Fruit fly (Drosophila melanogaster) whole organism, embryonic: ENCODE data around the gene CG3036.

Experiments
- Ada2b ChIP-seq: fragments of 200-800 bp; sonication (Bioruptor generic); IDR thresholded peaks from 2 replicates; pipeline ENCODE4 v1.3.6; 2022; ENCODE audit warnings: missing biosample characterization, missing genetic modification characterization
- Atf6 ChIP-seq: fragments of 200-800 bp; sonication (Bioruptor generic); IDR thresholded peaks from 2 replicates; pipeline ENCODE4 v1.3.6; 2022; ENCODE audit warnings: missing biosample characterization, missing genetic modification characterization
- CG10366 ChIP-seq: fragments of 200-800 bp; sonication (Bioruptor generic); IDR thresholded peaks from 2 replicates; pipeline ENCODE4 v1.3.6; 2022; ENCODE audit warnings: missing biosample characterization, missing genetic modification characterization
- CG11456 ChIP-seq: fragments of 200-800 bp; sonication (Bioruptor generic); IDR thresholded peaks from 3 replicates; pipeline ENCODE4 v1.3.6; 2022; ENCODE audit warnings: missing biosample characterization, missing genetic modification characterization
- CG11695 ChIP-seq: fragments of 200-800 bp; sonication (Bioruptor generic); IDR thresholded peaks from 3 replicates; pipeline ENCODE4 v1.3.6; 2022; ENCODE audit warnings: missing biosample characterization, missing genetic modification characterization
- CG13123 ChIP-seq: fragments of 200-800 bp; sonication (Bioruptor generic); optimal IDR thresholded peaks from 2 replicates; lab custom pipeline; 2016; ENCODE audit warnings: missing biosample characterization, missing genetic modification characterization
- CG13287 ChIP-seq: fragments of 200-800 bp; sonication (Bioruptor generic); IDR thresholded peaks from 2 replicates; pipeline ENCODE4 v1.3.6; 2022; ENCODE audit warnings: missing biosample characterization, missing genetic modification characterization; ENCODE audit not compliant: partially characterized antibody
- CG13624 ChIP-seq: fragments of 200-800 bp; sonication (Bioruptor generic); optimal IDR thresholded peaks from 2 replicates; lab custom pipeline; 2016; ENCODE audit warnings: missing biosample characterization, missing genetic modification characterization
- CG15011 ChIP-seq: fragments of 200-800 bp; sonication (Bioruptor generic); optimal IDR thresholded peaks from 3 replicates; lab custom pipeline; 2018; ENCODE audit warnings: missing biosample characterization, mild to moderate bottlenecking, missing genetic modification characterization
- CG17359 ChIP-seq: fragments of 200-800 bp; sonication (Bioruptor generic); optimal IDR thresholded peaks from 3 replicates; lab custom pipeline; 2018; ENCODE audit warnings: missing biosample characterization, mild to moderate bottlenecking, missing genetic modification characterization, moderate library complexity
- CG17612 ChIP-seq: fragments of 200-800 bp; sonication (Bioruptor generic); IDR thresholded peaks from 2 replicates; pipeline ENCODE4 v1.3.6; 2022; ENCODE audit warnings: missing biosample characterization, missing genetic modification characterization
- CG18599 ChIP-seq: fragments of 200-800 bp; sonication (Bioruptor generic); optimal IDR thresholded peaks from 3 replicates; lab custom pipeline; 2017; ENCODE audit warnings: missing biosample characterization, missing genetic modification characterization, mild to moderate bottlenecking, moderate library complexity, missing genetic modification reagents
- CG30020 ChIP-seq: fragments of 200-800 bp; optimal IDR thresholded peaks from 2 replicates; lab custom pipeline; 2019; ENCODE audit warnings: missing biosample characterization, mild to moderate bottlenecking, missing genetic modification characterization, moderate library complexity
- CG31365 ChIP-seq: fragments of 200-800 bp; sonication (Bioruptor generic); optimal IDR thresholded peaks from 2 replicates; lab custom pipeline; 2018; ENCODE audit warnings: missing biosample characterization, mild to moderate bottlenecking, missing genetic modification characterization
- CG31441 ChIP-seq: fragments of 200-800 bp; sonication (Bioruptor generic); IDR thresholded peaks from 2 replicates; pipeline ENCODE4 v1.3.6; 2022; ENCODE audit warnings: missing biosample characterization, missing genetic modification characterization
- CG43689 ChIP-seq: fragments of 200-800 bp; sonication (Bioruptor generic); IDR thresholded peaks from 2 replicates; pipeline ENCODE4 v1.3.6; 2022; ENCODE audit warnings: missing biosample characterization, missing genetic modification characterization
- CG6272 ChIP-seq: fragments of 200-800 bp; sonication (Bioruptor generic); IDR thresholded peaks from 2 replicates; pipeline ENCODE4 v1.3.6; 2022; ENCODE audit warnings: missing biosample characterization, missing genetic modification characterization
- CG6683 ChIP-seq: fragments of 200-800 bp; sonication (Bioruptor generic); optimal IDR thresholded peaks from 2 replicates; lab custom pipeline; 2017; ENCODE audit warnings: missing biosample characterization, mild to moderate bottlenecking, missing genetic modification characterization, missing genetic modification reagents
- CG7786 ChIP-seq: fragments of 200-800 bp; sonication (Bioruptor generic); optimal IDR thresholded peaks from 2 replicates; lab custom pipeline; 2016; ENCODE audit warnings: missing biosample characterization, missing genetic modification characterization
- CG9437 ChIP-seq: fragments of 200-800 bp; sonication (Bioruptor generic); optimal IDR thresholded peaks from 2 replicates; lab custom pipeline; 2018; ENCODE audit warnings: missing biosample characterization, mild to moderate bottlenecking, missing genetic modification characterization
- Hr3 ChIP-seq: fragments of 200-800 bp; sonication (Bioruptor generic); optimal IDR thresholded peaks from 3 replicates; lab custom pipeline; 2016; ENCODE audit warnings: missing biosample characterization, missing genetic modification characterization
- Hr78 ChIP-seq, 2 experiments: fragments of 200-800 bp in 1 of 2; fragments of >200 bp in 1 of 2; sonication (Bioruptor generic) in 1 of 2; optimal IDR thresholded peaks; 2 replicates each; lab custom pipeline; 2017 to 2019; ENCODE audit warnings: missing biosample characterization in 2 of 2, missing genetic modification characterization in 2 of 2, mild to moderate bottlenecking in 1 of 2, moderate library complexity in 1 of 2
- Lhr ChIP-seq: fragments of 200-800 bp; sonication (Bioruptor generic); optimal IDR thresholded peaks from 3 replicates; lab custom pipeline; 2017; ENCODE audit warnings: mild to moderate bottlenecking, missing biosample characterization, missing genetic modification reagents, missing genetic modification characterization
- Lpt ChIP-seq: fragments of >200 bp; optimal IDR thresholded peaks from 2 replicates; lab custom pipeline; 2018; ENCODE audit warnings: missing biosample characterization, missing genetic modification characterization
- Mad ChIP-seq: fragments of 200-800 bp; sonication (Bioruptor generic); optimal IDR thresholded peaks from 2 replicates; lab custom pipeline; 2016; ENCODE audit warnings: missing biosample characterization, missing genetic modification characterization
- Max ChIP-seq: fragments of 200-800 bp; sonication (Bioruptor generic); optimal IDR thresholded peaks from 2 replicates; lab custom pipeline; 2016; ENCODE audit warnings: missing biosample characterization, mild to moderate bottlenecking, missing genetic modification characterization
- Med ChIP-seq: fragments of 200-800 bp; sonication (Bioruptor generic); peaks from one replicate; lab custom pipeline; 2016; ENCODE audit warnings: missing biosample characterization, missing genetic modification characterization, mild to moderate bottlenecking, inconsistent platforms, moderate library complexity
- Nf-YA ChIP-seq: fragments of 200-800 bp; sonication (Bioruptor generic); IDR thresholded peaks from 2 replicates; pipeline ENCODE4 v1.3.6; 2022; ENCODE audit warnings: missing biosample characterization, missing genetic modification characterization
- Six4 ChIP-seq: fragments of 200-800 bp; sonication (Bioruptor generic); optimal IDR thresholded peaks from 2 replicates; lab custom pipeline; 2016; ENCODE audit warnings: missing biosample characterization, missing genetic modification characterization
- Spps ChIP-seq: fragments of 200-800 bp; sonication (Bioruptor generic); optimal IDR thresholded peaks from 2 replicates; lab custom pipeline; 2018; ENCODE audit warnings: missing biosample characterization, mild to moderate bottlenecking, missing genetic modification characterization
- Usf ChIP-seq: fragments of 200-800 bp; sonication (Bioruptor generic); optimal IDR thresholded peaks from 2 replicates; lab custom pipeline; 2017; ENCODE audit warnings: missing genotype, missing biosample characterization, missing genetic modification characterization
- Vsx1 ChIP-seq: fragments of 200-800 bp; sonication (Bioruptor generic); optimal IDR thresholded peaks from 2 replicates; lab custom pipeline; 2017; ENCODE audit warnings: missing biosample characterization, mild to moderate bottlenecking, missing genetic modification characterization, missing genetic modification reagents
- bigmax ChIP-seq: fragments of 200-800 bp; sonication (Bioruptor generic); optimal IDR thresholded peaks from 2 replicates; lab custom pipeline; 2018; ENCODE audit warnings: missing biosample characterization, mild to moderate bottlenecking, missing genetic modification characterization
- esg ChIP-seq: fragments of 200-800 bp; sonication (Bioruptor generic); conservative IDR thresholded peaks from 2 replicates; pipeline ENCODE4 v1.3.6; 2022; ENCODE audit warnings: missing biosample characterization, missing genetic modification characterization
- ham ChIP-seq: fragments of 200-800 bp; sonication (Bioruptor generic); IDR thresholded peaks from 2 replicates; pipeline ENCODE4 v1.3.6; 2022; ENCODE audit warnings: missing biosample characterization, missing genetic modification characterization
- lab ChIP-seq: fragments of 200-800 bp; sonication (Bioruptor generic); optimal IDR thresholded peaks from 3 replicates; lab custom pipeline; 2017; ENCODE audit warnings: missing biosample characterization, missing genetic modification characterization, mild to moderate bottlenecking, moderate library complexity, missing genetic modification reagents
- nau ChIP-seq: fragments of 200-800 bp; sonication (Bioruptor generic); optimal IDR thresholded peaks from 3 replicates; lab custom pipeline; 2017; ENCODE audit warnings: missing biosample characterization, mild to moderate bottlenecking, missing genetic modification characterization, missing genetic modification reagents
- pan ChIP-seq, 4 experiments: fragments of >200 bp in 3 of 4; fragments of 200-800 bp in 1 of 4; sonication (Bioruptor generic) in 1 of 4; optimal IDR thresholded peaks in 3 of 4; IDR thresholded peaks in 1 of 4; 2 replicates each; pipeline versions ENCODE4 v1.3.6 to Lab custom; 2017 to 2022; ENCODE audit warnings: missing biosample characterization in 2 of 4, missing genetic modification characterization in 2 of 4, mixed read lengths in 1 of 4
- pnt ChIP-seq: fragments of 200-800 bp; sonication (Bioruptor generic); optimal IDR thresholded peaks from 3 replicates; lab custom pipeline; 2016; ENCODE audit warnings: missing biosample characterization, missing genetic modification characterization
- ranshi ChIP-seq: fragments of 200-800 bp; sonication (Bioruptor generic); IDR thresholded peaks from 2 replicates; pipeline ENCODE4 v1.3.6; 2022; ENCODE audit warnings: missing biosample characterization, missing genetic modification characterization
- slbo ChIP-seq: fragments of 200-800 bp; sonication (Bioruptor generic); IDR thresholded peaks from 2 replicates; pipeline ENCODE4 v1.3.6; 2022; ENCODE audit warnings: missing biosample characterization, missing genetic modification characterization
- sob ChIP-seq: fragments of 200-800 bp; sonication (Bioruptor generic); IDR thresholded peaks from 2 replicates; pipeline ENCODE4 v1.3.6; 2022; ENCODE audit warnings: missing biosample characterization, missing genetic modification characterization
- tio ChIP-seq: fragments of 200-800 bp; sonication (Bioruptor generic); optimal IDR thresholded peaks from 2 replicates; lab custom pipeline; 2017; ENCODE audit warnings: missing biosample characterization, missing genetic modification characterization, inconsistent platforms
- trh ChIP-seq: fragments of 200-800 bp; sonication (Bioruptor generic); optimal IDR thresholded peaks from 2 replicates; lab custom pipeline; 2016; ENCODE audit warnings: missing biosample characterization, missing genetic modification characterization
- vfl ChIP-seq: fragments of 200-800 bp; sonication (Bioruptor generic); optimal IDR thresholded peaks from 2 replicates; lab custom pipeline; 2016; ENCODE audit warnings: missing biosample characterization, missing genetic modification characterization

The CG3036 gene

DNA sequence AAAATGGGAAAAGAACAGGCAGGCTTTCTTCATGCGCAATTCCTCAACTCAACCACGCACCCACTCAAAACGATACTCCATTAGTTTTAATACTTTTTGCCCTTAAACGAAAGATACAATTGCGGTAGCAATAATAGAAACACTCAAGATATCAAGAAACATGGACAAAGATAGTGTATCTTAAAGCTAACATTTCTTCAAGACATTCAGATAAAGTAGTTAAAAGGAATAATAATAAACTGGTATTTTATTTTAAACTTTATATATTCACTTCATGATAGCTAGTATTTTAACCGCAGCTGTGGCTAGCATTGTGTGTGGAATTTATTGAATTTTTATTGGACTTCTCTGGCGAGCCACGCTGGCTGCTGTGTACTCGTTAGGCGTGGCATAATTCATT, 35.8 kb upstream of the CG3036 start (continued):
- TF ChIP-seq CG13287 (GFP tag; lab: Robert Waterston, UW) = no peak
- TF ChIP-seq Med (GFP tag; lab: Kevin White, UChicago) = peak; percentile 71
- peak; percentile 44; the same call in 1 of the 2 replicates for TF ChIP-seq Ada2b (GFP tag; lab: Robert Waterston, UW)
- peak; percentile 31 for TF ChIP-seq pnt (GFP tag; lab: Kevin White, UChicago)
- no peak for TF ChIP-seq trh (GFP tag; lab: Kevin White, UChicago)
- TF ChIP-seq CG6683 (GFP tag; lab: Kevin White, UChicago) = peak; percentile 52
- TF ChIP-seq CG17359 (tag; lab: Kevin White, UChicago) = peak; percentile 82
- no peak for TF ChIP-seq CG31365 (tag; lab: Kevin White, UChicago)
- peak; percentile 50 for TF ChIP-seq CG9437
- TF ChIP-seq sob (GFP tag; lab: Robert Waterston, UW) = no peak
- peak; percentile 52; the same call in 1 of the 2 replicates for TF ChIP-seq CG43689 (GFP tag; lab: Robert Waterston, UW)
- TF ChIP-seq Mad = no peak
- no peak for TF ChIP-seq ranshi (GFP tag; lab: Robert Waterston, UW)
- peak; percentile 45 for TF ChIP-seq Six4 (GFP tag; lab: Kevin White, UChicago)
- 0 out of 2 replicates have a peak, but pooled peaks have one; percentile 37 for TF ChIP-seq slbo (GFP tag; lab: Robert Waterston, UW)
- TF ChIP-seq CG15011 (GFP tag; lab: Kevin White, UChicago) = peak; percentile 45
- TF ChIP-seq CG6272 (GFP tag; lab: Robert Waterston, UW) = 0 out of 2 replicates have a peak, but pooled peaks have one; percentile 29
- TF ChIP-seq CG18599 = peak; percentile 80
- TF ChIP-seq CG11695 (GFP tag; lab: Robert Waterston, UW) = peak; percentile 71
- TF ChIP-seq CG31441 (GFP tag; lab: Robert Waterston, UW) = peak; percentile 84
- TF ChIP-seq Spps (tag; lab: Kevin White, UChicago) = peak; percentile 57
- TF ChIP-seq Max (GFP tag; lab: Kevin White, UChicago) = no peak
- TF ChIP-seq Lhr (GFP tag; lab: Kevin White, UChicago) = no peak
- peak; percentile 82 for TF ChIP-seq lab (GFP tag; lab: Kevin White, UChicago)
- TF ChIP-seq bigmax (GFP tag; lab: Kevin White, UChicago) = no peak
- TF ChIP-seq pan (optimal IDR thresholded peaks at IDR 0.05; lab: Kevin White, UChicago) = no peak
- peak in 1 of 2 experiments; percentile 77 for TF ChIP-seq pan (GFP tag; optimal IDR thresholded peaks at IDR 0.05 in 1 of 2, IDR thresholded peaks at IDR 0.05 in 1 of 2)
- TF ChIP-seq Atf6 (GFP tag; lab: Robert Waterston, UW) = peak; percentile 53; the same call in 1 of the 2 replicates
- no peak for TF ChIP-seq Lpt
- no peak for TF ChIP-seq CG17612 (GFP tag; lab: Robert Waterston, UW)
- no peak for TF ChIP-seq ham (GFP tag; lab: Robert Waterston, UW)
- no peak for TF ChIP-seq Vsx1 (GFP tag; lab: Kevin White, UChicago)
- TF ChIP-seq esg = peak; percentile 71
- no peak for TF ChIP-seq CG13123 (GFP tag; lab: Kevin White, UChicago)
- TF ChIP-seq CG7786 (GFP tag; lab: Kevin White, UChicago) = no peak
- TF ChIP-seq CG30020 (tag; lab: Kevin White, UChicago) = no peak
- peak; percentile 39 for TF ChIP-seq Hr3 (GFP tag; lab: Kevin White, UChicago)
- no peak for TF ChIP-seq CG11456
- TF ChIP-seq Nf-YA = no peak
- peak; percentile 63 for TF ChIP-seq tio
- no peak for TF ChIP-seq vfl (GFP tag; lab: Kevin White, UChicago)
- no peak for TF ChIP-seq Usf (GFP tag; lab: Kevin White, UChicago)
- no peak; the same call in 1 of the 2 replicates for TF ChIP-seq CG10366 (GFP tag; lab: Robert Waterston, UW)
- TF ChIP-seq nau (GFP tag; lab: Kevin White, UChicago) = peak; percentile 52
- no peak for TF ChIP-seq Hr78 (GFP tag; optimal IDR thresholded peaks at IDR 0.05; lab: Kevin White, UChicago)
- TF ChIP-seq CG13624 (GFP tag; lab: Kevin White, UChicago) = no peak
- TF ChIP-seq, all 482 proteins: peak for 206
